Fruit fly (Drosophila melanogaster) whole organism, prepupa: ENCODE measurements around the gene Cyp4g15.

Experiments
- Blimp-1 ChIP-seq: fragments of 200-800 bp; sonication (Bioruptor generic); optimal IDR thresholded peaks from 3 replicates; lab custom pipeline; 2017; ENCODE audit warnings: missing biosample characterization, missing genetic modification characterization, mild to moderate bottlenecking, moderate library complexity, missing genetic modification reagents
- CG10631 ChIP-seq: fragments of 200-800 bp; sonication (Bioruptor generic); optimal IDR thresholded peaks from 2 replicates; lab custom pipeline; 2016; ENCODE audit warnings: missing biosample characterization, missing genetic modification characterization
- CG10669 ChIP-seq: fragments of 200-800 bp; sonication (Bioruptor generic); optimal IDR thresholded peaks from 3 replicates; lab custom pipeline; 2018; ENCODE audit warnings: missing biosample characterization, mild to moderate bottlenecking, missing genetic modification characterization, moderate library complexity
- CG11294 ChIP-seq: fragments of 200-800 bp; sonication (Bioruptor generic); IDR thresholded peaks from 2 replicates; pipeline ENCODE4 v1.3.6; 2022; ENCODE audit warnings: missing biosample characterization, missing genetic modification characterization
- CG11762 ChIP-seq: fragments of 200-800 bp; sonication (Bioruptor generic); optimal IDR thresholded peaks from 3 replicates; lab custom pipeline; 2016; ENCODE audit warnings: missing biosample characterization, missing genetic modification characterization; ENCODE audit not compliant: insufficient read depth
- CG11902 ChIP-seq: fragments of 200-800 bp; sonication (Bioruptor generic); optimal IDR thresholded peaks from 3 replicates; lab custom pipeline; 2016; ENCODE audit warnings: missing biosample characterization, missing genetic modification characterization
- CG15336 ChIP-seq: fragments of 200-800 bp; sonication (Bioruptor generic); IDR thresholded peaks from 2 replicates; pipeline ENCODE4 v1.3.6; 2022; ENCODE audit warnings: missing biosample characterization, missing genetic modification characterization
- CG1621 ChIP-seq: fragments of 200-800 bp; sonication (Bioruptor generic); optimal IDR thresholded peaks from 3 replicates; lab custom pipeline; 2018; ENCODE audit warnings: missing biosample characterization, mild to moderate bottlenecking, missing genetic modification characterization
- CG16779 ChIP-seq: fragments of 200-800 bp; sonication (Bioruptor generic); optimal IDR thresholded peaks from 3 replicates; lab custom pipeline; 2017; ENCODE audit warnings: missing biosample characterization, mild to moderate bottlenecking, missing genetic modification characterization
- CG31627 ChIP-seq: fragments of 200-800 bp; sonication (Bioruptor generic); optimal IDR thresholded peaks from 3 replicates; lab custom pipeline; 2016; ENCODE audit warnings: missing biosample characterization, missing genetic modification characterization
- CG3919 ChIP-seq: fragments of 200-800 bp; sonication (Bioruptor generic); optimal IDR thresholded peaks from 3 replicates; lab custom pipeline; 2016; ENCODE audit warnings: missing biosample characterization, missing genetic modification characterization
- CG6854 ChIP-seq: fragments of 200-800 bp; sonication (Bioruptor generic); optimal IDR thresholded peaks from 2 replicates; lab custom pipeline; 2017; ENCODE audit warnings: missing biosample characterization, mild to moderate bottlenecking, missing genetic modification characterization
- CG7368 ChIP-seq: fragments of 200-800 bp; sonication (Bioruptor generic); optimal IDR thresholded peaks from 3 replicates; lab custom pipeline; 2016; ENCODE audit warnings: missing biosample characterization, missing genetic modification characterization
- CG8119 ChIP-seq: fragments of 200-800 bp; sonication (Bioruptor generic); IDR thresholded peaks from 3 replicates; pipeline ENCODE4 v1.3.6; 2022; ENCODE audit warnings: missing biosample characterization, missing genetic modification characterization
- CG8632 ChIP-seq: fragments of 200-800 bp; sonication (Bioruptor generic); optimal IDR thresholded peaks from 3 replicates; lab custom pipeline; 2016; ENCODE audit warnings: missing biosample characterization, missing genetic modification characterization
- Eip75B ChIP-seq: fragments of 200-800 bp; sonication (Bioruptor generic); optimal IDR thresholded peaks from 3 replicates; lab custom pipeline; 2016; ENCODE audit warnings: missing biosample characterization, missing genetic modification characterization
- Eip78C ChIP-seq: fragments of 200-800 bp; sonication (Bioruptor generic); peaks from one replicate; lab custom pipeline; 2016; ENCODE audit warnings: missing biosample characterization, missing genetic modification characterization
- Eip93F ChIP-seq: fragments of 200-800 bp; sonication (Bioruptor generic); optimal IDR thresholded peaks from 2 replicates; lab custom pipeline; 2016; ENCODE audit warnings: missing biosample characterization, mild to moderate bottlenecking, missing genetic modification characterization
- Ets96B ChIP-seq: fragments of 200-800 bp; optimal IDR thresholded peaks from 2 replicates; lab custom pipeline; 2019; ENCODE audit warnings: missing biosample characterization, mild to moderate bottlenecking, missing genetic modification characterization, moderate library complexity
- Hr38 ChIP-seq: sonication (Bioruptor generic); optimal IDR thresholded peaks from 2 replicates; lab custom pipeline; 2016; ENCODE audit warnings: missing biosample characterization, missing genetic modification characterization
- Hr39 ChIP-seq: fragments of 200-800 bp; sonication (Bioruptor generic); optimal IDR thresholded peaks from 2 replicates; lab custom pipeline; 2016; ENCODE audit warnings: missing biosample characterization, missing genetic modification characterization
- Hr4 ChIP-seq: fragments of 200-800 bp; sonication (Bioruptor generic); optimal IDR thresholded peaks from 3 replicates; lab custom pipeline; 2016; ENCODE audit warnings: missing biosample characterization, missing genetic modification characterization
- Met ChIP-seq: fragments of 200-800 bp; sonication (Bioruptor generic); optimal IDR thresholded peaks from 3 replicates; lab custom pipeline; 2016; ENCODE audit warnings: missing biosample characterization, missing genetic modification characterization
- OdsH ChIP-seq: fragments of 200-800 bp; sonication (Bioruptor generic); optimal IDR thresholded peaks from 3 replicates; lab custom pipeline; 2016; ENCODE audit warnings: missing biosample characterization, missing genetic modification characterization
- Smox ChIP-seq: fragments of 200-800 bp; sonication (Bioruptor generic); optimal IDR thresholded peaks from 3 replicates; lab custom pipeline; 2016; ENCODE audit warnings: missing biosample characterization, missing genetic modification characterization
- Sox102F ChIP-seq: fragments of 200-800 bp; sonication (Bioruptor generic); optimal IDR thresholded peaks from 2 replicates; lab custom pipeline; 2016; ENCODE audit warnings: missing biosample characterization, mild to moderate bottlenecking, missing genetic modification characterization
- Sox14 ChIP-seq: fragments of 200-800 bp; sonication (Bioruptor generic); optimal IDR thresholded peaks from 3 replicates; lab custom pipeline; 2016; ENCODE audit warnings: missing biosample characterization, missing genetic modification characterization
- Sox15 ChIP-seq: fragments of 200-800 bp; sonication (Bioruptor generic); optimal IDR thresholded peaks from 3 replicates; lab custom pipeline; 2016; ENCODE audit warnings: missing biosample characterization, missing genetic modification characterization
- cyc ChIP-seq: fragments of 200-800 bp; sonication (Bioruptor generic); optimal IDR thresholded peaks from 3 replicates; lab custom pipeline; 2016; ENCODE audit warnings: missing biosample characterization, missing genetic modification characterization
- dac ChIP-seq: fragments of 200-800 bp; sonication (Bioruptor generic); optimal IDR thresholded peaks from 2 replicates; lab custom pipeline; 2017; ENCODE audit warnings: missing biosample characterization, mild to moderate bottlenecking, missing genetic modification characterization
- dsx ChIP-seq: fragments of 200-800 bp; optimal IDR thresholded peaks from 3 replicates; lab custom pipeline; 2019; ENCODE audit warnings: missing biosample characterization, mild to moderate bottlenecking, missing genetic modification characterization, moderate library complexity; ENCODE audit not compliant: poor library complexity, severe bottlenecking
- eg ChIP-seq: fragments of 200-800 bp; sonication (Bioruptor generic); IDR thresholded peaks from 3 replicates; pipeline ENCODE4 v1.3.6; 2022; ENCODE audit warnings: missing biosample characterization, missing genetic modification characterization
- esn ChIP-seq: fragments of 200-800 bp; sonication (Bioruptor generic); optimal IDR thresholded peaks from 2 replicates; lab custom pipeline; 2016; ENCODE audit warnings: missing biosample characterization, mild to moderate bottlenecking, missing genetic modification characterization, moderate library complexity
- fd59A ChIP-seq: fragments of 200-800 bp; sonication (Bioruptor generic); optimal IDR thresholded peaks from 2 replicates; lab custom pipeline; 2017; ENCODE audit warnings: missing biosample characterization, mild to moderate bottlenecking, missing genetic modification characterization, missing genetic modification reagents
- fd85E ChIP-seq: fragments of 200-800 bp; sonication (Bioruptor generic); optimal IDR thresholded peaks from 3 replicates; lab custom pipeline; 2016; ENCODE audit warnings: missing biosample characterization, missing genetic modification characterization
- lz ChIP-seq: fragments of 200-800 bp; sonication (Bioruptor generic); optimal IDR thresholded peaks from 3 replicates; lab custom pipeline; 2016; ENCODE audit warnings: missing biosample characterization, missing genetic modification characterization
- net ChIP-seq: fragments of 200-800 bp; sonication (Bioruptor generic); optimal IDR thresholded peaks from 3 replicates; lab custom pipeline; 2016; ENCODE audit warnings: missing biosample characterization, missing genetic modification characterization
- salr ChIP-seq, 2 experiments: fragments of 200-800 bp; sonication (Bioruptor generic); optimal IDR thresholded peaks; 3 replicates each; lab custom pipeline; 2016 to 2018; ENCODE audit warnings: missing biosample characterization in 2 of 2, missing genetic modification characterization in 2 of 2, mild to moderate bottlenecking in 1 of 2
- spab ChIP-seq: fragments of 200-800 bp; sonication (Bioruptor generic); optimal IDR thresholded peaks from 2 replicates; lab custom pipeline; 2017; ENCODE audit warnings: missing biosample characterization, mild to moderate bottlenecking, missing genetic modification characterization, missing genetic modification reagents
- ss ChIP-seq, 2 experiments: fragments of 200-800 bp; sonication (Bioruptor generic); optimal IDR thresholded peaks; 2 replicates in 1 of 2; 3 replicates in 1 of 2; lab custom pipeline; 2017 to 2018; ENCODE audit warnings: mild to moderate bottlenecking in 2 of 2, missing biosample characterization in 2 of 2, missing genetic modification characterization in 2 of 2, moderate library complexity in 1 of 2
- svp ChIP-seq: fragments of 200-800 bp; sonication (Bioruptor generic); peaks from one replicate; lab custom pipeline; 2016; ENCODE audit warnings: missing biosample characterization, missing genetic modification characterization
- vri ChIP-seq: fragments of 200-800 bp; sonication (Bioruptor generic); optimal IDR thresholded peaks from 3 replicates; lab custom pipeline; 2016; ENCODE audit warnings: missing biosample characterization, mild to moderate bottlenecking, missing genetic modification characterization

Gene Cyp4g15

dm6 chrX:11446792-11447405 is 30.0 kb upstream of the Cyp4g15 start (continued):
- TF ChIP-seq CG11762 (GFP tag; lab: Kevin White, UChicago) (peak; percentile 73), CG10669 (GFP tag; lab: Kevin White, UChicago) (peak; percentile 73), OdsH (GFP tag; lab: Kevin White, UChicago) (peak; percentile 84), vri (GFP tag; lab: Kevin White, UChicago) (peak; percentile 76), dac (GFP tag; lab: Kevin White, UChicago) (peak; percentile 63), CG16779 (peak; percentile 66), Ets96B (tag; lab: Kevin White, UChicago) (peak; percentile 60), Eip75B (GFP tag; lab: Kevin White, UChicago) (peak; percentile 42), Hr39 (GFP tag; lab: Kevin White, UChicago) (peak; percentile 89), Blimp-1 (GFP tag; lab: Kevin White, UChicago) (peak; percentile 26), esn (GFP tag; lab: Kevin White, UChicago) (peak; percentile 83), CG11902 (GFP tag; lab: Kevin White, UChicago) (peak; percentile 79), fd59A (peak; percentile 59), fd85E (GFP tag; lab: Kevin White, UChicago) (peak; percentile 43)

- TF ChIP-seq fd85E (GFP tag; lab: Kevin White, UChicago) (no peak), ss (GFP tag; optimal IDR thresholded peaks at IDR 0.05; lab: Kevin White, UChicago) (no peak), eg (no peak), CG8119 (GFP tag; lab: Robert Waterston, UW) (0 out of 3 replicates have a peak, but pooled peaks have one; percentile 28)
Observed at dm6 chrX:11448637-11449036, 28.2 kb upstream of the Cyp4g15 start.

- TF ChIP-seq CG31627 (GFP tag; lab: Kevin White, UChicago) (peak; percentile 90), Smox (peak; percentile 86), CG8119 (GFP tag; lab: Robert Waterston, UW) (peak; percentile 62), Met (GFP tag; lab: Kevin White, UChicago) (peak; percentile 88), svp (GFP tag; lab: Kevin White, UChicago) (peak; percentile 93), ss (GFP tag; optimal IDR thresholded peaks at IDR 0.05; lab: Kevin White, UChicago) (no peak), Eip78C (peak; percentile 89), CG10669 (GFP tag; lab: Kevin White, UChicago) (peak; percentile 49), esn (GFP tag; lab: Kevin White, UChicago) (peak; percentile 87), CG11762 (GFP tag; lab: Kevin White, UChicago) (peak; percentile 27), CG3919 (peak; percentile 73), cyc (GFP tag; lab: Kevin White, UChicago) (peak; percentile 89), CG11294 (GFP tag; lab: Robert Waterston, UW) (0 out of 2 replicates have a peak, but pooled peaks have one; percentile 10), eg (peak; percentile 76), CG1621 (tag; lab: Kevin White, UChicago) (peak; percentile 9), CG7368 (GFP tag; lab: Kevin White, UChicago) (peak; percentile 52), Sox15 (GFP tag; lab: Kevin White, UChicago) (peak; percentile 56), net (GFP tag; lab: Kevin White, UChicago) (peak; percentile 61), spab (no peak), lz (GFP tag; lab: Kevin White, UChicago) (peak; percentile 87), CG11902 (GFP tag; lab: Kevin White, UChicago) (peak; percentile 74), Eip93F (GFP tag; lab: Kevin White, UChicago) (peak; percentile 77), fd85E (GFP tag; lab: Kevin White, UChicago) (no peak), fd59A (no peak), Hr4 (peak; percentile 64), CG8632 (peak; percentile 58), CG16779 (no peak), Hr38 (GFP tag; lab: Kevin White, UChicago) (no peak), Hr39 (GFP tag; lab: Kevin White, UChicago) (peak; percentile 92), CG10631 (GFP tag; lab: Kevin White, UChicago) (peak; percentile 29), CG15336 (GFP tag; lab: Robert Waterston, UW) (peak; percentile 70), dac (GFP tag; lab: Kevin White, UChicago) (no peak), Sox14 (GFP tag; lab: Kevin White, UChicago) (peak; percentile 79), salr (GFP tag; optimal IDR thresholded peaks at IDR 0.05; lab: Kevin White, UChicago) (no peak), Eip75B (GFP tag; lab: Kevin White, UChicago) (peak; percentile 63), dsx (GFP tag; lab: Kevin White, UChicago) (peak; percentile 21), Blimp-1 (GFP tag; lab: Kevin White, UChicago) (peak; percentile 61), CG6854 (GFP tag; lab: Kevin White, UChicago) (peak; percentile 52), Sox102F (GFP tag; lab: Kevin White, UChicago) (peak; percentile 85)
Observed at dm6 chrX:11449476-11450119, 27.3 kb upstream of the Cyp4g15 start.
